Worm (Caenorhabditis elegans): Measurements from ENCODE around the gene F49C12.11.
"Not testable (repeated sequence)": the region's sequence is repeated elsewhere in the genome, so short reads cannot be mapped to it uniquely, and the experiment has no call there.

- not testable (repeated sequence) for TF ChIP-seq snpc-4 (tag; optimal IDR thresholded peaks at IDR 0.05); dmd-4 (tag; optimal IDR thresholded peaks at IDR 0.05); unc-62 (GFP tag; optimal IDR thresholded peaks at IDR 0.05); skn-1 (tag; optimal IDR thresholded peaks at IDR 0.05); lin-13 (GFP tag; optimal IDR thresholded peaks at IDR 0.05)
Measured at ce11 chrIV:9286305-9286704, 32.9 kb upstream of the F49C12.11 start, which contains the start of gene nhr-267.
